Worm (Caenorhabditis elegans) whole organism, L1 larva: Measurements from ENCODE around the gene T26A5.8.

Experiments
- C34B4.2 ChIP-seq: sonication (generic microtip); optimal IDR thresholded peaks from 2 replicates; lab custom pipeline; 2017; ENCODE audit warnings: mild to moderate bottlenecking, missing genetic modification characterization, missing compliant biosample characterization
- aha-1 ChIP-seq: fragments of 150-350 bp; optimal IDR thresholded peaks from 2 replicates; lab custom pipeline; 2014; ENCODE audit warnings: missing biosample characterization, missing genetic modification characterization
- aly-2 ChIP-seq: fragments of 150-350 bp; optimal IDR thresholded peaks from 2 replicates; lab custom pipeline; 2014; ENCODE audit warnings: missing biosample characterization, missing genetic modification characterization
- ama-1 ChIP-seq: fragments of 150-350 bp; optimal IDR thresholded peaks from 2 replicates; lab custom pipeline; 2014
- ceh-63 ChIP-seq: fragments of 200-800 bp; sonication (Bioruptor generic); optimal IDR thresholded peaks from 2 replicates; lab custom pipeline; 2018; ENCODE audit warnings: mild to moderate bottlenecking, missing genetic modification characterization, missing compliant biosample characterization
- ceh-88 ChIP-seq: fragments of 200-800 bp; sonication (Bioruptor generic); IDR thresholded peaks from 2 replicates; pipeline ENCODE4 v1.3.6; 2022; ENCODE audit warnings: missing genetic modification characterization, missing compliant biosample characterization
- ces-1 ChIP-seq: fragments of 150-350 bp; optimal IDR thresholded peaks from 2 replicates; lab custom pipeline; 2014; ENCODE audit warnings: missing biosample characterization, missing genetic modification reagents, missing genetic modification characterization
- dsc-1 ChIP-seq: sonication (generic microtip); optimal IDR thresholded peaks from 2 replicates; lab custom pipeline; 2016; ENCODE audit warnings: mild to moderate bottlenecking, missing genetic modification characterization, missing compliant biosample characterization
- efl-3 ChIP-seq: fragments of 200-800 bp; sonication (Bioruptor generic); optimal IDR thresholded peaks from 2 replicates; lab custom pipeline; 2018; ENCODE audit warnings: mild to moderate bottlenecking, missing genetic modification characterization, missing compliant biosample characterization
- egl-13 ChIP-seq: sonication (generic microtip); optimal IDR thresholded peaks from 2 replicates; lab custom pipeline; 2016; ENCODE audit warnings: missing genotype, missing genetic modification reagents, missing genetic modification characterization, missing compliant biosample characterization
- egl-27 ChIP-seq, 2 experiments: fragments of 150-350 bp in 1 of 2; sonication (generic microtip); optimal IDR thresholded peaks; 3 replicates each; lab custom pipeline; 2017 to 2018; ENCODE audit warnings: missing biosample characterization in 2 of 2, missing genetic modification characterization in 2 of 2, missing genetic modification reagents in 2 of 2
- elt-2 ChIP-seq: sonication (generic microtip); optimal IDR thresholded peaks from 2 replicates; lab custom pipeline; 2016; ENCODE audit warnings: missing genetic modification characterization, mild to moderate bottlenecking, inconsistent platforms, missing compliant biosample characterization, missing genetic modification reagents
- elt-3 ChIP-seq, 6 experiments: fragments of 150-350 bp in 1 of 6; sonication (generic microtip); optimal IDR thresholded peaks; 2 replicates each; lab custom pipeline; 2017 to 2018; ENCODE audit warnings: missing biosample characterization in 6 of 6, missing genetic modification characterization in 6 of 6, inconsistent platforms in 1 of 6
- ets-5 ChIP-seq: fragments of 200-800 bp; sonication (Bioruptor generic); IDR thresholded peaks from 2 replicates; pipeline ENCODE4 v1.3.6; 2022; ENCODE audit warnings: missing genetic modification characterization, missing compliant biosample characterization
- fkh-4 ChIP-seq: sonication (generic microtip); optimal IDR thresholded peaks from 2 replicates; lab custom pipeline; 2016; ENCODE audit warnings: missing compliant biosample characterization, missing genetic modification characterization, borderline replicate concordance
- fos-1 ChIP-seq: fragments of 150-350 bp; optimal IDR thresholded peaks from 2 replicates; lab custom pipeline; 2014; ENCODE audit warnings: missing biosample characterization, missing genetic modification characterization
- hpl-2 ChIP-seq: fragments of 150-350 bp; optimal IDR thresholded peaks from 2 replicates; lab custom pipeline; 2014; ENCODE audit warnings: missing biosample characterization, missing genetic modification reagents, missing genetic modification characterization
- irx-1 ChIP-seq: sonication (generic microtip); optimal IDR thresholded peaks from 2 replicates; lab custom pipeline; 2016; ENCODE audit warnings: missing genetic modification characterization, missing compliant biosample characterization
- jun-1 ChIP-seq: fragments of 150-350 bp; optimal IDR thresholded peaks from 2 replicates; lab custom pipeline; 2014; ENCODE audit warnings: missing biosample characterization, missing genetic modification reagents, missing genetic modification characterization
- lin-13 ChIP-seq: fragments of 150-350 bp; optimal IDR thresholded peaks from 2 replicates; lab custom pipeline; 2014; ENCODE audit warnings: missing biosample characterization, missing genetic modification reagents, missing genetic modification characterization
- lin-14 ChIP-seq: fragments of 200-800 bp; sonication (Bioruptor generic); optimal IDR thresholded peaks from 2 replicates; lab custom pipeline; 2018; ENCODE audit warnings: mild to moderate bottlenecking, missing genetic modification characterization, moderate library complexity, missing compliant biosample characterization
- lin-15B ChIP-seq: fragments of 150-350 bp; sonication (generic microtip); optimal IDR thresholded peaks from 3 replicates; lab custom pipeline; 2014; ENCODE audit warnings: missing biosample characterization, missing genetic modification characterization
- lin-35 ChIP-seq, 2 experiments: fragments of 150-350 bp; optimal IDR thresholded peaks; 2 replicates each; lab custom pipeline; 2014; ENCODE audit warnings: missing biosample characterization in 2 of 2, missing genetic modification characterization in 2 of 2, missing genetic modification reagents in 2 of 2
- lin-39 ChIP-seq: fragments of 150-350 bp; optimal IDR thresholded peaks from 2 replicates; lab custom pipeline; 2014; ENCODE audit warnings: missing biosample characterization, missing genetic modification reagents, missing genetic modification characterization
- lir-3 ChIP-seq: sonication (generic microtip); optimal IDR thresholded peaks from 2 replicates; lab custom pipeline; 2016; ENCODE audit warnings: mild to moderate bottlenecking, missing genetic modification characterization, moderate library complexity, missing compliant biosample characterization; ENCODE audit not compliant: poor library complexity
- lsy-2 ChIP-seq, 2 experiments: fragments of 150-350 bp; optimal IDR thresholded peaks; 2 replicates each; lab custom pipeline; 2014; ENCODE audit warnings: missing biosample characterization in 2 of 2, missing genetic modification characterization in 2 of 2
- mdl-1 ChIP-seq, 2 experiments: fragments of 150-350 bp; optimal IDR thresholded peaks; 2 replicates each; lab custom pipeline; 2014 to 2017; ENCODE audit warnings: missing biosample characterization in 2 of 2, missing genetic modification characterization in 2 of 2, inconsistent platforms in 1 of 2
- mef-2 ChIP-seq: fragments of 150-350 bp; optimal IDR thresholded peaks from 2 replicates; lab custom pipeline; 2014; ENCODE audit warnings: missing biosample characterization, missing genetic modification characterization
- mep-1 ChIP-seq: fragments of 150-350 bp; optimal IDR thresholded peaks from 2 replicates; lab custom pipeline; 2014; ENCODE audit warnings: missing biosample characterization, missing genetic modification characterization
- nhr-19 ChIP-seq: fragments of 200-800 bp; sonication (Bioruptor generic); conservative IDR thresholded peaks from 2 replicates; pipeline ENCODE4 v1.3.6; 2022; ENCODE audit warnings: missing genetic modification characterization, missing compliant biosample characterization
- nhr-20 ChIP-seq: sonication (generic microtip); optimal IDR thresholded peaks from 2 replicates; lab custom pipeline; 2016; ENCODE audit warnings: mild to moderate bottlenecking, missing genetic modification characterization, missing compliant biosample characterization
- nhr-28 ChIP-seq: fragments of 150-350 bp; optimal IDR thresholded peaks from 2 replicates; lab custom pipeline; 2014; ENCODE audit warnings: missing biosample characterization, missing genetic modification characterization
- nhr-71 ChIP-seq: sonication (generic microtip); optimal IDR thresholded peaks from 2 replicates; lab custom pipeline; 2016; ENCODE audit warnings: mild to moderate bottlenecking, missing genetic modification characterization, moderate library complexity, missing compliant biosample characterization
- nhr-76 ChIP-seq: sonication (generic microtip); optimal IDR thresholded peaks from 2 replicates; lab custom pipeline; 2017; ENCODE audit warnings: missing biosample characterization, missing genetic modification characterization
- nhr-77 ChIP-seq: fragments of 150-350 bp; optimal IDR thresholded peaks from 2 replicates; lab custom pipeline; 2014; ENCODE audit warnings: missing biosample characterization, missing genetic modification characterization
- nhr-85 ChIP-seq: sonication (generic microtip); peaks from one replicate; lab custom pipeline; 2016; ENCODE audit warnings: missing genetic modification characterization, inconsistent platforms, missing compliant biosample characterization
- pag-3 ChIP-seq: sonication (generic microtip); optimal IDR thresholded peaks from 2 replicates; lab custom pipeline; 2017; ENCODE audit warnings: missing genetic modification characterization, mild to moderate bottlenecking, missing compliant biosample characterization, antibody characterized with exemption, borderline replicate concordance; ENCODE audit not compliant: insufficient read depth
- pax-3 ChIP-seq: fragments of 200-800 bp; sonication (Bioruptor generic); optimal IDR thresholded peaks from 2 replicates; lab custom pipeline; 2018; ENCODE audit warnings: mild to moderate bottlenecking, missing genetic modification characterization, moderate library complexity, missing compliant biosample characterization
- pqm-1 ChIP-seq: sonication (generic microtip); optimal IDR thresholded peaks from 3 replicates; lab custom pipeline; 2017; ENCODE audit warnings: missing biosample characterization, missing genetic modification characterization
- rnt-1 ChIP-seq: sonication (generic microtip); optimal IDR thresholded peaks from 2 replicates; lab custom pipeline; 2016; ENCODE audit warnings: mild to moderate bottlenecking, missing genetic modification characterization, moderate library complexity, missing compliant biosample characterization
- skn-1 ChIP-seq: fragments of 150-350 bp; optimal IDR thresholded peaks from 2 replicates; lab custom pipeline; 2014; ENCODE audit warnings: missing biosample characterization, missing genetic modification characterization
- snpc-4 ChIP-seq: fragments of 150-350 bp; optimal IDR thresholded peaks from 2 replicates; lab custom pipeline; 2014; ENCODE audit warnings: missing biosample characterization, missing genetic modification characterization
- sox-4 ChIP-seq: sonication (generic microtip); optimal IDR thresholded peaks from 2 replicates; lab custom pipeline; 2016; ENCODE audit warnings: missing genetic modification characterization, missing compliant biosample characterization
- sptf-1 ChIP-seq: fragments of 150-350 bp; optimal IDR thresholded peaks from 2 replicates; lab custom pipeline; 2014; ENCODE audit warnings: missing biosample characterization, missing genetic modification characterization
- swsn-7 ChIP-seq: sonication (generic microtip); optimal IDR thresholded peaks from 2 replicates; lab custom pipeline; 2016; ENCODE audit warnings: missing genetic modification characterization, missing compliant biosample characterization
- tlp-1 ChIP-seq: fragments of 150-350 bp; optimal IDR thresholded peaks from 2 replicates; lab custom pipeline; 2014; ENCODE audit warnings: missing biosample characterization, missing genetic modification characterization
- unc-130 ChIP-seq: fragments of 150-350 bp; optimal IDR thresholded peaks from 2 replicates; lab custom pipeline; 2017; ENCODE audit warnings: missing biosample characterization, missing genetic modification characterization, inconsistent platforms
- unc-62 ChIP-seq: fragments of 150-350 bp; optimal IDR thresholded peaks from 2 replicates; lab custom pipeline; 2014; ENCODE audit warnings: missing biosample characterization, missing genetic modification reagents, missing genetic modification characterization
- unc-86 ChIP-seq: sonication (generic microtip); optimal IDR thresholded peaks from 2 replicates; lab custom pipeline; 2016; ENCODE audit warnings: missing genetic modification characterization, missing compliant biosample characterization
- unc-98 ChIP-seq: fragments of 200-800 bp; sonication (Bioruptor generic); IDR thresholded peaks from 2 replicates; pipeline ENCODE4 v1.3.6; 2022; ENCODE audit warnings: missing genetic modification characterization, missing compliant biosample characterization
- vab-15 ChIP-seq: sonication (generic microtip); optimal IDR thresholded peaks from 2 replicates; lab custom pipeline; 2017; ENCODE audit warnings: missing genotype, mild to moderate bottlenecking, missing genetic modification characterization, missing compliant biosample characterization
- zag-1 ChIP-seq: fragments of 150-350 bp; optimal IDR thresholded peaks from 2 replicates; lab custom pipeline; 2014; ENCODE audit warnings: missing biosample characterization, missing genetic modification characterization
- zip-4 ChIP-seq: fragments of 200-800 bp; sonication (Bioruptor generic); optimal IDR thresholded peaks from 2 replicates; lab custom pipeline; 2018; ENCODE audit warnings: mild to moderate bottlenecking, missing genetic modification characterization, moderate library complexity, missing compliant biosample characterization
- ztf-4 ChIP-seq: fragments of 150-350 bp; optimal IDR thresholded peaks from 2 replicates; lab custom pipeline; 2014; ENCODE audit warnings: missing biosample characterization, missing genetic modification characterization

T26A5.8 gene

DNA sequence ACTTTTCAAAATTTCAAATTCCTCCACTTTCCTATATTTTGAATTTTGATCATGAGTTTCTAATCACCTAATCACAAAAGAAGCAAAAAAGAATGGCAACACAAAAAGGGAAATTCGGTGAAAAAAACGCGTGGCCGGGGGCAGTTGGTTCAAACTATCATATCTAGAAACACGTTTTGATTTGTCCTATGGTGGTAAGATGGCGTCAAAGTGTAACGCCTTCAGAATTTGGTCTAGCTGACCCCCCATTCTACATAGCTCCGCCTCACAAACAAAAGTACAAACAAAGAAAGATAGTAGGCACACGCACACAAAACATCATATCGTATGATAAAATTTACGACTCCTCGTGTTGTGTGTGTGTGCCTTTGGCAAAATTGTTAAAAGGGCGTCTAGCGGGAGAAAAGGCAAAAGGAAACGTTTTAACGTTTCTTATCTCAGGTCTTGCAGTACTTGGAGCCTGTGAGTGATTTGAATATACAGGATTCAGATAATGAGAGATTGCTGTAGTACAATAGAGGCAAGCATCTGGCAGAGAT lies 40.6 kb downstream of the T26A5.8 start:
- no peak for TF ChIP-seq lsy-2 (tag; optimal IDR thresholded peaks at IDR 0.05; lab: Kevin White, UChicago)
- TF ChIP-seq zag-1 (tag; lab: Kevin White, UChicago), result no peak
- no peak for TF ChIP-seq elt-3 (tag; optimal IDR thresholded peaks at IDR 0.05; lab: Kevin White, UChicago)
- TF ChIP-seq aha-1, result no peak
- peak in 1 of 2 experiments; percentile 57 for TF ChIP-seq lin-35 (GFP tag; optimal IDR thresholded peaks at IDR 0.05; lab: Kevin White, UChicago)
- no peak for TF ChIP-seq zip-4 (GFP tag; lab: Kevin White, UChicago)
- no peak for TF ChIP-seq lin-15B (tag; lab: Kevin White, UChicago)
- peak; percentile 45 for TF ChIP-seq nhr-85 (tag; lab: Kevin White, UChicago)
- TF ChIP-seq lin-39 (tag; lab: Kevin White, UChicago), result no peak
- peak; percentile 34 for TF ChIP-seq nhr-19 (GFP tag; lab: Robert Waterston, UW)
- no peak for TF ChIP-seq lin-13 (GFP tag; lab: Kevin White, UChicago)
- TF ChIP-seq unc-62 (GFP tag; lab: Kevin White, UChicago), result no peak
- peak; percentile 72 for TF ChIP-seq elt-2 (tag; lab: Kevin White, UChicago)
- TF ChIP-seq pax-3 (tag; lab: Kevin White, UChicago), result no peak
- TF ChIP-seq irx-1, result no peak
- TF ChIP-seq ceh-63 (GFP tag; lab: Kevin White, UChicago), result no peak
- TF ChIP-seq swsn-7 (tag; lab: Kevin White, UChicago), result no peak
- no peak for TF ChIP-seq ces-1 (GFP tag; lab: Kevin White, UChicago)
- no peak for TF ChIP-seq ceh-88 (GFP tag; lab: Robert Waterston, UW)
- no peak for TF ChIP-seq pqm-1 (tag; lab: Kevin White, UChicago)
- no peak for TF ChIP-seq hpl-2 (GFP tag; lab: Kevin White, UChicago)
- TF ChIP-seq skn-1, result no peak
- no peak for TF ChIP-seq nhr-77
- no peak for TF ChIP-seq mep-1 (tag; lab: Kevin White, UChicago)
- no peak for TF ChIP-seq C34B4.2
- no peak for TF ChIP-seq tlp-1 (tag; lab: Kevin White, UChicago)
- TF ChIP-seq ztf-4 (tag; lab: Kevin White, UChicago), result no peak
- no peak for TF ChIP-seq ama-1 (lab: Kevin White, UChicago)
- no peak for TF ChIP-seq unc-86 (tag; lab: Kevin White, UChicago)
- no peak for TF ChIP-seq sptf-1 (tag; lab: Kevin White, UChicago)
- no peak for TF ChIP-seq ets-5 (GFP tag; lab: Robert Waterston, UW)
- TF ChIP-seq snpc-4, result no peak
- TF ChIP-seq lin-14 (GFP tag; lab: Kevin White, UChicago), result peak; percentile 41
- no peak for TF ChIP-seq pag-3 (tag; lab: Kevin White, UChicago)
- no peak for TF ChIP-seq rnt-1
- no peak for TF ChIP-seq unc-130 (tag; lab: Kevin White, UChicago)
- TF ChIP-seq nhr-28 (tag; lab: Kevin White, UChicago), result no peak
- TF ChIP-seq jun-1 (tag; lab: Kevin White, UChicago), result peak; percentile 14
- TF ChIP-seq nhr-20 (tag; lab: Kevin White, UChicago), result peak; percentile 16
- TF ChIP-seq mef-2 (tag; lab: Kevin White, UChicago), result no peak
- no peak for TF ChIP-seq egl-13 (tag; lab: Kevin White, UChicago)
- no peak for TF ChIP-seq egl-27 (tag; optimal IDR thresholded peaks at IDR 0.05; lab: Kevin White, UChicago)
- TF ChIP-seq fkh-4 (tag; lab: Kevin White, UChicago), result no peak
- no peak for TF ChIP-seq efl-3 (GFP tag; lab: Kevin White, UChicago)
- TF ChIP-seq nhr-71, result peak; percentile 28
- peak in 1 of 2 experiments; percentile 31 for TF ChIP-seq mdl-1 (tag; optimal IDR thresholded peaks at IDR 0.05; lab: Kevin White, UChicago)
- TF ChIP-seq vab-15 (tag; lab: Kevin White, UChicago), result no peak
- no peak for TF ChIP-seq nhr-76 (tag; lab: Kevin White, UChicago)
- no peak for TF ChIP-seq sox-4 (tag; lab: Kevin White, UChicago)
- TF ChIP-seq dsc-1 (tag; lab: Kevin White, UChicago), result no peak
- TF ChIP-seq unc-98 (GFP tag; lab: Robert Waterston, UW), result no peak
- no peak for TF ChIP-seq lir-3
- TF ChIP-seq fos-1, result no peak
- TF ChIP-seq aly-2, result no peak
